Fruit fly (Drosophila melanogaster) whole organism, embryonic: ENCODE measurements around the gene Wnt6.

Experiments used
- BEAF-32 ChIP-seq: fragments of 200-800 bp; sonication (Bioruptor generic); optimal IDR thresholded peaks from 3 replicates; lab custom pipeline; 2017; ENCODE audit warnings: missing biosample characterization, missing genetic modification characterization, mild to moderate bottlenecking, moderate library complexity, missing genetic modification reagents
- CG10209 ChIP-seq: fragments of 200-800 bp; sonication (Bioruptor generic); optimal IDR thresholded peaks from 3 replicates; lab custom pipeline; 2017; ENCODE audit warnings: missing biosample characterization, mild to moderate bottlenecking, missing genetic modification characterization, missing genetic modification reagents
- CG10274 ChIP-seq: fragments of 200-800 bp; sonication (Bioruptor generic); optimal IDR thresholded peaks from 3 replicates; lab custom pipeline; 2017; ENCODE audit warnings: missing biosample characterization, mild to moderate bottlenecking, missing genetic modification characterization
- CG12219 ChIP-seq: fragments of 200-800 bp; sonication (Bioruptor generic); optimal IDR thresholded peaks from 3 replicates; lab custom pipeline; 2018; ENCODE audit warnings: missing biosample characterization, mild to moderate bottlenecking, missing genetic modification characterization
- CG12942 ChIP-seq: fragments of 200-800 bp; sonication (Bioruptor generic); optimal IDR thresholded peaks from 3 replicates; lab custom pipeline; 2016; ENCODE audit warnings: missing biosample characterization, missing genetic modification characterization
- CG13287 ChIP-seq: fragments of 200-800 bp; sonication (Bioruptor generic); IDR thresholded peaks from 2 replicates; pipeline ENCODE4 v1.3.6; 2022; ENCODE audit warnings: missing biosample characterization, missing genetic modification characterization; ENCODE audit not compliant: partially characterized antibody
- CG14710 ChIP-seq: fragments of 200-800 bp; sonication (Bioruptor generic); optimal IDR thresholded peaks from 3 replicates; lab custom pipeline; 2019; ENCODE audit warnings: missing biosample characterization, mild to moderate bottlenecking, missing genetic modification characterization, moderate library complexity
- CG15011 ChIP-seq: fragments of 200-800 bp; sonication (Bioruptor generic); optimal IDR thresholded peaks from 3 replicates; lab custom pipeline; 2018; ENCODE audit warnings: missing biosample characterization, mild to moderate bottlenecking, missing genetic modification characterization
- CG1602 ChIP-seq: fragments of 200-800 bp; sonication (Bioruptor generic); optimal IDR thresholded peaks from 3 replicates; lab custom pipeline; 2016; ENCODE audit warnings: missing biosample characterization, missing genetic modification characterization
- CG1647 ChIP-seq: fragments of 200-800 bp; sonication (Bioruptor generic); optimal IDR thresholded peaks from 3 replicates; lab custom pipeline; 2016; ENCODE audit warnings: missing biosample characterization, missing genetic modification characterization
- CG18011 ChIP-seq: fragments of 200-800 bp; sonication (Bioruptor generic); optimal IDR thresholded peaks from 2 replicates; lab custom pipeline; 2017; ENCODE audit warnings: missing biosample characterization, missing genetic modification characterization, mild to moderate bottlenecking, moderate library complexity, missing genotype
- CG2889 ChIP-seq: fragments of 200-800 bp; sonication (Bioruptor generic); IDR thresholded peaks from 3 replicates; pipeline ENCODE4 v1.3.6; 2022; ENCODE audit warnings: missing biosample characterization, missing genetic modification characterization
- CG32772 ChIP-seq: fragments of 200-800 bp; sonication (Bioruptor generic); IDR thresholded peaks from 2 replicates; pipeline ENCODE4 v1.3.6; 2022; ENCODE audit warnings: missing biosample characterization, missing genetic modification characterization
- CG34422 ChIP-seq: fragments of 200-800 bp; sonication (Bioruptor generic); IDR thresholded peaks from 3 replicates; pipeline ENCODE4 v1.3.6; 2022; ENCODE audit warnings: missing biosample characterization, missing genetic modification characterization
- CG4328 ChIP-seq: fragments of 200-800 bp; sonication (Bioruptor generic); optimal IDR thresholded peaks from 3 replicates; lab custom pipeline; 2017; ENCODE audit warnings: missing biosample characterization, missing genetic modification reagents, missing genetic modification characterization
- CG4404 ChIP-seq: fragments of 200-800 bp; sonication (Bioruptor generic); IDR thresholded peaks from 2 replicates; pipeline ENCODE4 v1.3.6; 2022; ENCODE audit warnings: missing biosample characterization, missing genetic modification characterization
- CG6683 ChIP-seq: fragments of 200-800 bp; sonication (Bioruptor generic); optimal IDR thresholded peaks from 2 replicates; lab custom pipeline; 2017; ENCODE audit warnings: missing biosample characterization, mild to moderate bottlenecking, missing genetic modification characterization, missing genetic modification reagents
- CG6689 ChIP-seq: fragments of 200-800 bp; sonication (Bioruptor generic); IDR thresholded peaks from 2 replicates; pipeline ENCODE4 v1.3.6; 2022; ENCODE audit warnings: missing biosample characterization, missing genetic modification characterization
- CG6854 ChIP-seq: fragments of 200-800 bp; sonication (Bioruptor generic); optimal IDR thresholded peaks from 3 replicates; lab custom pipeline; 2017; ENCODE audit warnings: missing biosample characterization, mild to moderate bottlenecking, missing genetic modification characterization
- CG8388 ChIP-seq: fragments of 200-800 bp; sonication (Bioruptor generic); optimal IDR thresholded peaks from 2 replicates; lab custom pipeline; 2019; ENCODE audit warnings: missing biosample characterization, mild to moderate bottlenecking, missing genetic modification characterization, moderate library complexity
- CG9215 ChIP-seq: fragments of 200-800 bp; sonication (Bioruptor generic); IDR thresholded peaks from 2 replicates; pipeline ENCODE4 v1.3.6; 2022; ENCODE audit warnings: missing biosample characterization, missing genetic modification characterization
- CG9932 ChIP-seq: fragments of 200-800 bp; sonication (Bioruptor generic); IDR thresholded peaks from 2 replicates; pipeline ENCODE4 v1.3.6; 2022; ENCODE audit warnings: missing biosample characterization, missing genetic modification characterization
- CHES-1-like ChIP-seq: fragments of 200-800 bp; sonication (Bioruptor generic); optimal IDR thresholded peaks from 2 replicates; lab custom pipeline; 2016; ENCODE audit warnings: missing biosample characterization, missing genetic modification characterization
- CTCF ChIP-seq: fragments of 200-800 bp; sonication (Bioruptor generic); optimal IDR thresholded peaks from 2 replicates; lab custom pipeline; 2017; ENCODE audit warnings: missing biosample characterization, mild to moderate bottlenecking, missing genetic modification characterization, moderate library complexity
- D19A ChIP-seq: fragments of 200-800 bp; optimal IDR thresholded peaks from 3 replicates; lab custom pipeline; 2019; ENCODE audit warnings: missing biosample characterization, mild to moderate bottlenecking, missing genetic modification characterization, moderate library complexity
- Dek ChIP-seq: fragments of 200-800 bp; sonication (Bioruptor generic); optimal IDR thresholded peaks from 3 replicates; lab custom pipeline; 2019; ENCODE audit warnings: missing biosample characterization, mild to moderate bottlenecking, missing genetic modification characterization, moderate library complexity
- E2f1 ChIP-seq: fragments of 200-800 bp; sonication (Bioruptor generic); IDR thresholded peaks from 2 replicates; pipeline ENCODE4 v1.3.6; 2022; ENCODE audit warnings: missing biosample characterization, missing genetic modification characterization
- E2f2 ChIP-seq: fragments of 200-800 bp; sonication (Bioruptor generic); IDR thresholded peaks from 2 replicates; pipeline ENCODE4 v1.3.6; 2022; ENCODE audit warnings: missing biosample characterization, missing genetic modification characterization
- Hey ChIP-seq: fragments of 200-800 bp; sonication (Bioruptor generic); optimal IDR thresholded peaks from 3 replicates; lab custom pipeline; 2018; ENCODE audit warnings: missing biosample characterization, mild to moderate bottlenecking, missing genetic modification characterization
- Nf-YB ChIP-seq: fragments of 200-800 bp; sonication (Bioruptor generic); optimal IDR thresholded peaks from 3 replicates; lab custom pipeline; 2019; ENCODE audit warnings: missing biosample characterization, mild to moderate bottlenecking, missing genetic modification characterization, moderate library complexity
- NfI ChIP-seq: fragments of 200-800 bp; sonication (Bioruptor generic); optimal IDR thresholded peaks from 3 replicates; lab custom pipeline; 2018; ENCODE audit warnings: missing biosample characterization, mild to moderate bottlenecking, missing genetic modification characterization, moderate library complexity
- Sin3A ChIP-seq: fragments of >200 bp; optimal IDR thresholded peaks from 2 replicates; lab custom pipeline; 2018
- Taf1 ChIP-seq: fragments of 200-800 bp; sonication (Bioruptor generic); IDR thresholded peaks from 2 replicates; pipeline ENCODE4 v1.3.6; 2022; ENCODE audit warnings: missing biosample characterization, missing genetic modification characterization
- az2 ChIP-seq: fragments of 200-800 bp; sonication (Bioruptor generic); optimal IDR thresholded peaks from 3 replicates; lab custom pipeline; 2016; ENCODE audit warnings: missing biosample characterization, missing genetic modification characterization
- br ChIP-seq: fragments of >200 bp; optimal IDR thresholded peaks from 2 replicates; lab custom pipeline; 2017
- croc ChIP-seq: fragments of 200-800 bp; sonication (Bioruptor generic); conservative IDR thresholded peaks from 3 replicates; pipeline ENCODE4 v1.3.6; 2022; ENCODE audit warnings: missing biosample characterization, missing genetic modification characterization
- dmrt11E ChIP-seq: fragments of 200-800 bp; sonication (Bioruptor generic); optimal IDR thresholded peaks from 3 replicates; lab custom pipeline; 2018; ENCODE audit warnings: missing biosample characterization, mild to moderate bottlenecking, missing genetic modification characterization, moderate library complexity
- fd96Cb ChIP-seq: fragments of 200-800 bp; sonication (Bioruptor generic); optimal IDR thresholded peaks from 2 replicates; lab custom pipeline; 2018; ENCODE audit warnings: missing biosample characterization, mild to moderate bottlenecking, missing genetic modification characterization, moderate library complexity
- her ChIP-seq: fragments of 200-800 bp; sonication (Bioruptor generic); optimal IDR thresholded peaks from 2 replicates; lab custom pipeline; 2016; ENCODE audit warnings: missing biosample characterization, missing genetic modification characterization
- jumu ChIP-seq: fragments of 200-800 bp; sonication (Bioruptor generic); optimal IDR thresholded peaks from 3 replicates; lab custom pipeline; 2016; ENCODE audit warnings: missing biosample characterization, missing genetic modification characterization
- onecut ChIP-seq: fragments of 200-800 bp; sonication (Bioruptor generic); IDR thresholded peaks from 2 replicates; pipeline ENCODE4 v1.3.6; 2022; ENCODE audit warnings: missing biosample characterization, missing genetic modification characterization
- otp ChIP-seq: fragments of 200-800 bp; sonication (Bioruptor generic); IDR thresholded peaks from 3 replicates; pipeline ENCODE4, ENCODE4 v1.3.6; 2022; ENCODE audit warnings: missing biosample characterization, missing genetic modification characterization
- pan ChIP-seq, 4 experiments: fragments of >200 bp in 3 of 4; fragments of 200-800 bp in 1 of 4; sonication (Bioruptor generic) in 1 of 4; optimal IDR thresholded peaks in 3 of 4; IDR thresholded peaks in 1 of 4; 2 replicates each; pipeline versions ENCODE4 v1.3.6 to Lab custom; 2017 to 2022; ENCODE audit warnings: missing biosample characterization in 2 of 4, missing genetic modification characterization in 2 of 4, mixed read lengths in 1 of 4
- ssp ChIP-seq: fragments of 200-800 bp; sonication (Bioruptor generic); IDR thresholded peaks from 2 replicates; pipeline ENCODE4 v1.3.6; 2022; ENCODE audit warnings: missing biosample characterization, missing genetic modification characterization
- tin ChIP-seq: fragments of 200-800 bp; sonication (Bioruptor generic); optimal IDR thresholded peaks from 3 replicates; lab custom pipeline; 2016; ENCODE audit warnings: missing biosample characterization, missing genetic modification characterization
- tll ChIP-seq, 2 experiments: fragments of 200-800 bp in 1 of 2; fragments of >200 bp in 1 of 2; sonication (Bioruptor generic) in 1 of 2; optimal IDR thresholded peaks; 2 replicates each; lab custom pipeline; 2017 to 2019; ENCODE audit warnings: missing biosample characterization in 2 of 2, missing genetic modification characterization in 2 of 2, mild to moderate bottlenecking in 1 of 2, moderate library complexity in 1 of 2
- twi ChIP-seq: fragments of 200-800 bp; optimal IDR thresholded peaks from 2 replicates; lab custom pipeline; 2019; ENCODE audit warnings: missing biosample characterization, mild to moderate bottlenecking, missing genetic modification characterization, moderate library complexity
- wdn ChIP-seq: fragments of 200-800 bp; sonication (Bioruptor generic); IDR thresholded peaks from 2 replicates; pipeline ENCODE4 v1.3.6; 2022; ENCODE audit warnings: missing biosample characterization, missing genetic modification characterization
- zen2 ChIP-seq: fragments of 200-800 bp; sonication (Bioruptor generic); IDR thresholded peaks from 3 replicates; pipeline ENCODE4 v1.3.6; 2022; ENCODE audit warnings: missing biosample characterization, missing genetic modification characterization; ENCODE audit not compliant: partially characterized antibody

Wnt6 gene

DNA sequence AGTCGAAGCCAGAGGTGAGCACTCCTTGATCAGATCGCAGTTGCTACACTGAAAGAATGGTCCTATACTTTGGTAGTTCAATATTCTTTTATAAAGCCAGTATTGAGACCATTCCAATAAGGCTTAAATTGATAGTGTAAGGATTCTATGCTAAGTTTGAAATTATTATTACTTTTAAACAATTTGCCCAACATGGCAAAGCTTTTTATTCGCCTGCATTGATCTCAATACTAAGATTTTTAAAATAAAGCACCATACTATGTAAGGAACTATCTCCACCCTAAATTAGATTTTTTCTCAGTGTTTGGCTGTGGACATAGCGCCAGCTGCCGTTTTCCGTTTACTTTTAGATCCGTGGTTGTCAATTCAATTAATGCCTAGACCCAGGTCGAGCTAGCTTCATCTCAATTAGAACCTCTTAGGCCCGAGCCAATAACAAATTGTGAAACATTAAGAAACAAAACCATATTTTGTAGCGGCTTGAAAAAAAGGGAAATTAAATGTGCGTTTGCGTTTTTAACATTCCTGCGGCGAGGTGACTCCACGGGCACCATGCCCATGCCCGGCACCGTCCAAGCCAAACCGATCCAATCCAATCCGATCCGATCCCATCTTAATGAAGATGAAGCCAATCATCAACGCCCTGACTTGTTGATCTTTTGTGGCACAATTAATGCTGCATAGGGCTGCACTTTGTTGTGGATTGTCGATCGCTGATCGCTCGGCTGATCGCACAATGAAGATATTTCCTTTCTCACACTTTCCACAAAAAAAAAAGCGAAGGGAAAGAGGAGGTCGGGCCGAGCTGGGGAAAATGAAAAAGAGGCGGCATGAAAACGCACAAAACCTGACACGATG is 39.8 kb upstream of the Wnt6 start (continued):
- TF ChIP-seq br (lab: Kevin White, UChicago) (no peak), CG12219 (GFP tag; lab: Kevin White, UChicago) (peak; percentile 13), croc (GFP tag; lab: Robert Waterston, UW) (peak; percentile 67), CG4404 (GFP tag; lab: Robert Waterston, UW) (peak; percentile 71), Taf1 (GFP tag; lab: Robert Waterston, UW) (no peak), CG14710 (peak; percentile 66), CG6689 (GFP tag; lab: Robert Waterston, UW) (peak; percentile 59; the same call in 1 of the 2 replicates), Hey (tag; lab: Kevin White, UChicago) (no peak), CG4328 (GFP tag; lab: Kevin White, UChicago) (no peak), az2 (GFP tag; lab: Kevin White, UChicago) (peak; percentile 41), CG15011 (GFP tag; lab: Kevin White, UChicago) (no peak), CG10274 (no peak), jumu (no peak), BEAF-32 (no peak), CG32772 (GFP tag; lab: Robert Waterston, UW) (no peak), dmrt11E (tag; lab: Kevin White, UChicago) (peak; percentile 88), Sin3A (lab: Kevin White, UChicago) (no peak), otp (GFP tag; lab: Robert Waterston, UW) (0 out of 3 replicates have a peak, but pooled peaks have one; percentile 25), CTCF (GFP tag; lab: Kevin White, UChicago) (no peak), her (GFP tag; lab: Kevin White, UChicago) (no peak), wdn (GFP tag; lab: Robert Waterston, UW) (no peak), ssp (no peak), onecut (0 out of 2 replicates have a peak, but pooled peaks have one; percentile 13), tin (peak; percentile 23), CG6854 (GFP tag; lab: Kevin White, UChicago) (no peak), E2f2 (GFP tag; lab: Robert Waterston, UW) (no peak), zen2 (GFP tag; lab: Robert Waterston, UW) (no peak), CG6683 (GFP tag; lab: Kevin White, UChicago) (no peak), D19A (tag; lab: Kevin White, UChicago) (peak; percentile 39), tll (GFP tag; optimal IDR thresholded peaks at IDR 0.05; lab: Kevin White, UChicago) (no peak), NfI (GFP tag; lab: Kevin White, UChicago) (peak; percentile 5), Nf-YB (GFP tag; lab: Kevin White, UChicago) (no peak), pan (optimal IDR thresholded peaks at IDR 0.05; lab: Kevin White, UChicago) (no peak), pan (GFP tag; optimal IDR thresholded peaks at IDR 0.05 in 1 of 2, IDR thresholded peaks at IDR 0.05 in 1 of 2) (peak in 1 of 2 experiments; percentile 11), CG1647 (GFP tag; lab: Kevin White, UChicago) (no peak), CG13287 (GFP tag; lab: Robert Waterston, UW) (no peak), CG34422 (GFP tag; lab: Robert Waterston, UW) (no peak), E2f1 (0 out of 2 replicates have a peak, but pooled peaks have one; percentile 10), CG8388 (GFP tag; lab: Kevin White, UChicago) (peak; percentile 50), CG18011 (GFP tag; lab: Kevin White, UChicago) (no peak), Dek (tag; lab: Kevin White, UChicago) (no peak), twi (tag; lab: Kevin White, UChicago) (peak; percentile 16), CG1602 (GFP tag; lab: Kevin White, UChicago) (peak; percentile 20), fd96Cb (tag; lab: Kevin White, UChicago) (peak; percentile 46), CG2889 (GFP tag; lab: Robert Waterston, UW) (no peak), CG10209 (GFP tag; lab: Kevin White, UChicago) (peak; percentile 44), CG9215 (GFP tag; lab: Robert Waterston, UW) (no peak), CG12942 (GFP tag; lab: Kevin White, UChicago) (no peak), CHES-1-like (no peak), CG9932 (no peak)
